Worm (Caenorhabditis elegans): ENCODE measurements around the gene gpx-5.

- TF ChIP-seq skn-1 (tag; optimal IDR thresholded peaks at IDR 0.05), result no peak
- TF ChIP-seq nhr-41 (GFP tag; IDR thresholded peaks at IDR 0.05), result peak; percentile 24; the same call in 1 of the 2 replicates
- no peak for TF ChIP-seq set-16 (GFP tag; IDR thresholded peaks at IDR 0.05)
- no peak for TF ChIP-seq rbr-2 (tag; optimal IDR thresholded peaks at IDR 0.05)
- TF ChIP-seq snpc-4 (tag; optimal IDR thresholded peaks at IDR 0.05), result no peak
- TF ChIP-seq spr-3 (GFP tag; optimal IDR thresholded peaks at IDR 0.05), result no peak
- no peak for TF ChIP-seq D1046.2 (GFP tag; IDR thresholded peaks at IDR 0.05)
- peak; percentile 76 for TF ChIP-seq pqm-1 (tag; optimal IDR thresholded peaks at IDR 0.05)
- TF ChIP-seq nhr-48 (tag; optimal IDR thresholded peaks at IDR 0.05), result no peak
- TF ChIP-seq lin-38 (GFP tag; IDR thresholded peaks at IDR 0.05), result no peak
Observed at ce11 chrX:9540464-9540863, 44.0 kb upstream of the gpx-5 start.

Measured in whole organism, L4 larva.